Fruit fly (Drosophila melanogaster) whole organism, larva: ENCODE data around the gene Ekar.

Experiments used
- noc ChIP-seq: fragments of 200-800 bp; sonication (Bioruptor generic); optimal IDR thresholded peaks from 3 replicates; lab custom pipeline; 2019; ENCODE audit warnings: missing biosample characterization, mild to moderate bottlenecking, missing genetic modification characterization, moderate library complexity

Gene Ekar

dm6 chr4:646414-647016, at the start of gene Ekar:
Ekar (minus strand) TSS chr4:646556.
- no peak for TF ChIP-seq noc

- no peak for TF ChIP-seq noc
Observed at dm6 chr4:695845-696244, 49.5 kb upstream of the Ekar start, which contains the start of gene myo. myo (minus strand) TSS chr4:696055.

- TF ChIP-seq noc, result no peak
Observed at dm6 chr4:694917-695720, 48.8 kb upstream of the Ekar start.

- TF ChIP-seq noc, result no peak
Observed at dm6 chr4:670905-671419, 24.6 kb upstream of the Ekar start, which contains the start of gene CG11360. CG11360 (plus strand) TSS chr4:671142.

- no peak for TF ChIP-seq noc
Observed at dm6 chr4:664277-664676, 17.9 kb upstream of the Ekar start.

- TF ChIP-seq noc, result no peak
Observed at dm6 chr4:663055-663670, 16.8 kb upstream of the Ekar start, which contains the start of the genes CG46466 and Slip1. CG46466 (minus strand) TSS chr4:663124. Slip1 (plus strand) TSS chr4:663621.

dm6 chr4:662101-662500, 15.7 kb upstream of the Ekar start:
- TF ChIP-seq noc, result no peak

dm6 chr4:659884-660846, 13.8 kb upstream of the Ekar start, which contains the start of gene gw:
gw (minus strand) TSS chr4:660608.
- no peak for TF ChIP-seq noc

- no peak for TF ChIP-seq noc
Observed at dm6 chr4:659058-659588, 12.8 kb upstream of the Ekar start.

dm6 chr4:647388-647787, 1.0 kb upstream of the Ekar start:
- no peak for TF ChIP-seq noc

dm6 chr4:629391-629790, 17.0 kb downstream of the Ekar start, which contains the start of gene Gat:
Gat (plus strand) TSS chr4:629691.
- TF ChIP-seq noc, result no peak

- TF ChIP-seq noc, result no peak
Observed at dm6 chr4:625898-626644, 20.3 kb downstream of the Ekar start, which contains the start of gene mav. mav (minus strand) TSS chr4:626031.

dm6 chr4:610398-611319, 35.7 kb downstream of the Ekar start, which contains the start of gene Eph:
Eph (plus strand) TSS chr4:610684.
- TF ChIP-seq noc, result no peak

- TF ChIP-seq noc, result no peak
Observed at dm6 chr4:607498-607897, 38.9 kb downstream of the Ekar start, which contains the start of gene onecut. onecut (minus strand) TSS chr4:607649.
